Worm (Caenorhabditis elegans): Measurements from ENCODE around the gene ugt-36.

ugt-36 gene

ce11 chrV:7166709-7167108, at the start of gene ugt-36:
TSS of gene ugt-36 (plus strand) at chrV:7167009.
- TF ChIP-seq fkh-8 (tag; optimal IDR thresholded peaks at IDR 0.05), result no peak
- no peak for TF ChIP-seq lin-14 (GFP tag; optimal IDR thresholded peaks at IDR 0.05)
- TF ChIP-seq zag-1 (tag; optimal IDR thresholded peaks at IDR 0.05), result no peak
- TF ChIP-seq irx-1 (tag; optimal IDR thresholded peaks at IDR 0.05), result no peak
- TF ChIP-seq nhr-84 (tag; optimal IDR thresholded peaks at IDR 0.05), result no peak
- TF ChIP-seq mab-9 (GFP tag; IDR thresholded peaks at IDR 0.05), result no peak
- no peak for TF ChIP-seq efl-3 (GFP tag; optimal IDR thresholded peaks at IDR 0.05)
- TF ChIP-seq dsc-1 (tag; optimal IDR thresholded peaks at IDR 0.05), result no peak
- TF ChIP-seq C34B4.2 (tag; optimal IDR thresholded peaks at IDR 0.05), result no peak
- TF ChIP-seq mep-1 (tag; optimal IDR thresholded peaks at IDR 0.05), result no peak
- TF ChIP-seq tbx-2 (tag; optimal IDR thresholded peaks at IDR 0.05), result no peak
- TF ChIP-seq mef-2 (tag; optimal IDR thresholded peaks at IDR 0.05), result no peak
- no peak for TF ChIP-seq C04F5.9 (tag; optimal IDR thresholded peaks at IDR 0.05)
- no peak for TF ChIP-seq fkh-10 (GFP tag; optimal IDR thresholded peaks at IDR 0.05)
- TF ChIP-seq nhr-19 (GFP tag; conservative IDR thresholded peaks at IDR 0.05), result no peak
- TF ChIP-seq sox-4 (tag; optimal IDR thresholded peaks at IDR 0.05), result no peak
- no peak for TF ChIP-seq hlh-4 (tag; optimal IDR thresholded peaks at IDR 0.05)

- no peak for TF ChIP-seq nhr-77 (tag; optimal IDR thresholded peaks at IDR 0.05)
- no peak for TF ChIP-seq mep-1 (tag; optimal IDR thresholded peaks at IDR 0.05)
- no peak for TF ChIP-seq fkh-4 (tag; optimal IDR thresholded peaks at IDR 0.05; ENCODE audit: borderline replicate concordance)
- no peak for TF ChIP-seq mdl-1 (tag; optimal IDR thresholded peaks at IDR 0.05)
- TF ChIP-seq xbp-1 (tag; optimal IDR thresholded peaks at IDR 0.05), result no peak
- TF ChIP-seq irx-1 (tag; optimal IDR thresholded peaks at IDR 0.05), result no peak
- TF ChIP-seq isw-1 (GFP tag; IDR thresholded peaks at IDR 0.05), result no peak
- TF ChIP-seq zip-4 (GFP tag; optimal IDR thresholded peaks at IDR 0.05), result no peak
- TF ChIP-seq elt-2 (tag; optimal IDR thresholded peaks at IDR 0.05), result no peak
- TF ChIP-seq lsy-2 (tag; optimal IDR thresholded peaks at IDR 0.05), result no peak
- TF ChIP-seq unc-86 (tag; optimal IDR thresholded peaks at IDR 0.05), result no peak
- no peak for TF ChIP-seq mab-9 (GFP tag; IDR thresholded peaks at IDR 0.05)
- TF ChIP-seq lin-39 (tag; optimal IDR thresholded peaks at IDR 0.05), result no peak
- TF ChIP-seq hpl-2 (GFP tag; optimal IDR thresholded peaks at IDR 0.05), result no peak
- TF ChIP-seq skn-1 (tag; optimal IDR thresholded peaks at IDR 0.05), result no peak
- no peak for TF ChIP-seq unc-130 (tag; optimal IDR thresholded peaks at IDR 0.05)
- no peak for TF ChIP-seq nhr-28 (tag; optimal IDR thresholded peaks at IDR 0.05)
- TF ChIP-seq pqm-1 (tag; optimal IDR thresholded peaks at IDR 0.05), result no peak
Measured at ce11 chrV:7118796-7119195, 48.0 kb upstream of the ugt-36 start, which contains the start of gene srx-33. TSS of gene srx-33 (minus strand) at chrV:7118896.

- no peak for TF ChIP-seq unc-30 (tag; optimal IDR thresholded peaks at IDR 0.05)
- no peak for TF ChIP-seq nhr-19 (GFP tag; conservative IDR thresholded peaks at IDR 0.05)
- TF ChIP-seq mep-1 (tag; optimal IDR thresholded peaks at IDR 0.05), result no peak
- TF ChIP-seq ceh-8 (GFP tag; optimal IDR thresholded peaks at IDR 0.05), result no peak
- no peak for TF ChIP-seq egl-13 (tag; optimal IDR thresholded peaks at IDR 0.05)
- no peak for TF ChIP-seq nhr-90 (tag; optimal IDR thresholded peaks at IDR 0.05; ENCODE audit: poor library complexity)
- TF ChIP-seq nhr-84 (tag; optimal IDR thresholded peaks at IDR 0.05), result no peak
- TF ChIP-seq Y116A8C.19 (tag; optimal IDR thresholded peaks at IDR 0.05; ENCODE audit: borderline replicate concordance), result no peak
- TF ChIP-seq hlh-4 (tag; optimal IDR thresholded peaks at IDR 0.05), result no peak
- no peak for TF ChIP-seq vab-15 (tag; optimal IDR thresholded peaks at IDR 0.05)
- no peak for TF ChIP-seq unc-98 (GFP tag; IDR thresholded peaks at IDR 0.05)
- no peak for TF ChIP-seq mef-2 (tag; optimal IDR thresholded peaks at IDR 0.05)
- no peak for TF ChIP-seq grh-1 (GFP tag; IDR thresholded peaks at IDR 0.05)
- TF ChIP-seq ces-1 (GFP tag; optimal IDR thresholded peaks at IDR 0.05), result no peak
- TF ChIP-seq lin-13 (GFP tag; optimal IDR thresholded peaks at IDR 0.05), result no peak
- no peak for TF ChIP-seq rnt-1 (tag; optimal IDR thresholded peaks at IDR 0.05)
- TF ChIP-seq elt-3 (tag; optimal IDR thresholded peaks at IDR 0.05), result no peak
- TF ChIP-seq C34B4.2 (tag; optimal IDR thresholded peaks at IDR 0.05), result no peak
Measured at ce11 chrV:7120168-7120567, 46.6 kb upstream of the ugt-36 start, which contains the start of gene srx-34. TSS of gene srx-34 (minus strand) at chrV:7120268.
